Fruit fly (Drosophila melanogaster): ENCODE measurements around the gene Flo2.
A peak's percentile ranks its signal among the peaks of the same experiment; 100 is the strongest.

Flo2 gene

dm6 chrX:14882536-14883118, 43.5 kb downstream of the Flo2 start, which contains the start of the genes CG45064 and CG45065 (continued):
- TF ChIP-seq abd-A (tag; optimal IDR thresholded peaks at IDR 0.05) (peak; percentile 10), CG7271 (tag; optimal IDR thresholded peaks at IDR 0.05) (no peak), al (GFP tag; IDR thresholded peaks at IDR 0.05) (peak; percentile 50), Scr (GFP tag; IDR thresholded peaks at IDR 0.05; ENCODE audit: partially characterized antibody) (no peak), Pdp1 (GFP tag; optimal IDR thresholded peaks at IDR 0.05) (peak; percentile 72 to 73), ham (GFP tag; IDR thresholded peaks at IDR 0.05) (no peak), CG3163 (GFP tag; optimal IDR thresholded peaks at IDR 0.05) (peak; percentile 66), Ets97D (GFP tag; optimal IDR thresholded peaks at IDR 0.05) (peak; percentile 51), YL-1 (GFP tag; optimal IDR thresholded peaks at IDR 0.05) (peak; percentile 9), CG30403 (GFP tag; optimal IDR thresholded peaks at IDR 0.05) (peak; percentile 85), ttk (GFP tag; IDR thresholded peaks at IDR 0.05) (peak; percentile 93), ind (GFP tag; optimal IDR thresholded peaks at IDR 0.05) (peak; percentile 81), cato (GFP tag; optimal IDR thresholded peaks at IDR 0.05; ENCODE audit: borderline replicate concordance) (peak; percentile 76), CG14710 (tag; optimal IDR thresholded peaks at IDR 0.05) (peak; percentile 78), Vsx1 (GFP tag; optimal IDR thresholded peaks at IDR 0.05) (peak; percentile 50), Antp (GFP tag; optimal IDR thresholded peaks at IDR 0.05) (peak; percentile 76), Nf-YB (GFP tag; optimal IDR thresholded peaks at IDR 0.05) (peak; percentile 67), CG4617 (GFP tag; optimal IDR thresholded peaks at IDR 0.05; ENCODE audit: borderline replicate concordance) (peak; percentile 16), CG7963 (GFP tag; IDR thresholded peaks at IDR 0.05; ENCODE audit: partially characterized antibody) (no peak), BEAF-32 (GFP tag; optimal IDR thresholded peaks at IDR 0.05) (no peak), CG1832 (GFP tag; optimal IDR thresholded peaks at IDR 0.05) (no peak), Lim3 (GFP tag; IDR thresholded peaks at IDR 0.05) (peak; percentile 68), insv (GFP tag; optimal IDR thresholded peaks at IDR 0.05) (no peak), Med (GFP tag) (peak; percentile 97), Xrp1 (GFP tag; IDR thresholded peaks at IDR 0.05) (peak; percentile 87), CG4328 (GFP tag; optimal IDR thresholded peaks at IDR 0.05) (peak; percentile 36), ewg (GFP tag; optimal IDR thresholded peaks at IDR 0.05) (peak; percentile 83), CG3407 (GFP tag; optimal IDR thresholded peaks at IDR 0.05) (peak; percentile 74), CG14014 (GFP tag; IDR thresholded peaks at IDR 0.05) (peak; percentile 62), oc (tag; optimal IDR thresholded peaks at IDR 0.05) (peak; percentile 92), sens (GFP tag) (peak; percentile 98), Nf-YA (GFP tag; IDR thresholded peaks at IDR 0.05) (peak; percentile 81), CG12155 (GFP tag; optimal IDR thresholded peaks at IDR 0.05) (peak; percentile 67), BtbVII (GFP tag; optimal IDR thresholded peaks at IDR 0.05) (peak; percentile 66), CG31224 (GFP tag; IDR thresholded peaks at IDR 0.05) (peak; percentile 37; the same call in 1 of the 2 replicates), ems (GFP tag; optimal IDR thresholded peaks at IDR 0.05) (peak; percentile 70), Fer3 (tag; optimal IDR thresholded peaks at IDR 0.05) (peak; percentile 65), crp (GFP tag; optimal IDR thresholded peaks at IDR 0.05) (peak in 1 of 2 experiments; percentile 31), CG9797 (GFP tag; optimal IDR thresholded peaks at IDR 0.05) (no peak), B-H1 (GFP tag; IDR thresholded peaks at IDR 0.05) (peak; percentile 78), rib (GFP tag; IDR thresholded peaks at IDR 0.05) (no peak), ken (GFP tag; IDR thresholded peaks at IDR 0.05) (peak; percentile 86), nerfin-2 (GFP tag; IDR thresholded peaks at IDR 0.05; ENCODE audit: partially characterized antibody) (no peak), kay (GFP tag; optimal IDR thresholded peaks at IDR 0.05) (peak; percentile 59), NfI (GFP tag; optimal IDR thresholded peaks at IDR 0.05) (peak; percentile 81), Bteb2 (GFP tag; optimal IDR thresholded peaks at IDR 0.05) (peak; percentile 65), dati (GFP tag; IDR thresholded peaks at IDR 0.05) (peak; percentile 67), lbe (GFP tag; optimal IDR thresholded peaks at IDR 0.05) (no peak), CG13123 (GFP tag; optimal IDR thresholded peaks at IDR 0.05) (peak; percentile 56), CG8765 (GFP tag; IDR thresholded peaks at IDR 0.05) (no peak)
